Fruit fly (Drosophila melanogaster) Kc167 (cell line): ENCODE data around the gene CG14810.

Source experiments
- Myc ChIP-seq: fragments of >200 bp; optimal IDR thresholded peaks from 2 replicates; lab custom pipeline; 2017; ENCODE audit warnings: missing external identifiers
- Sin3A ChIP-seq: fragments of >200 bp; optimal IDR thresholded peaks from 2 replicates; lab custom pipeline; 2018; ENCODE audit warnings: missing external identifiers
- h ChIP-seq: fragments of >200 bp; optimal IDR thresholded peaks from 3 replicates; lab custom pipeline; 2018; ENCODE audit warnings: missing external identifiers
- insv ChIP-seq: fragments of >200 bp; optimal IDR thresholded peaks from 3 replicates; lab custom pipeline; 2018; ENCODE audit warnings: missing external identifiers
- psq ChIP-seq: fragments of >200 bp; optimal IDR thresholded peaks from 2 replicates; lab custom pipeline; 2017; ENCODE audit warnings: missing external identifiers
- ttk ChIP-seq: sonication (Bioruptor generic); optimal IDR thresholded peaks from 2 replicates; lab custom pipeline; 2017; ENCODE audit warnings: missing external identifiers

CG14810 gene

DNA sequence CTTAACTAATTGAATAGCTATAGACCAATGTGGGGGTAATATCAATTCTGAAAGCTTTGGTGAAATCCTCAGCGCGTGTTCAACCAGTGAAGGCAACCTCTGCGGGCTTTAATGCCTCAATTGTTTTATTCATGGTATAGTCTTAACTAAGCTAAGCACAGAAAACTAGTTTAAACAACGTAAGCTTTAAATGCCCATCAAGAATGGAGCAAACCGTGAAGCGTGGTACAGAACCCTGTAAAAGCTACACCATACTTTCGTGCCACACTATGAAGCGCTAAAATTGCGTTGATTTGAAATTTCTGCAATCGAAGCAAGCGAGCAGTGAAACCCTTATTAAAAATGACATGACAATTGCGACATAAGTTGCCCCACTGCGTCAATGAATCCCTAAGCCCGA is 898 bp upstream of the CG14810 start:
- TF ChIP-seq Sin3A (lab: Kevin White, UChicago) (no peak), psq (lab: Kevin White, UChicago) (no peak), h (lab: Kevin White, UChicago) (no peak), Myc (lab: Kevin White, UChicago) (no peak), insv (lab: Kevin White, UChicago) (no peak), ttk (lab: Kevin White, UChicago) (no peak)

DNA sequence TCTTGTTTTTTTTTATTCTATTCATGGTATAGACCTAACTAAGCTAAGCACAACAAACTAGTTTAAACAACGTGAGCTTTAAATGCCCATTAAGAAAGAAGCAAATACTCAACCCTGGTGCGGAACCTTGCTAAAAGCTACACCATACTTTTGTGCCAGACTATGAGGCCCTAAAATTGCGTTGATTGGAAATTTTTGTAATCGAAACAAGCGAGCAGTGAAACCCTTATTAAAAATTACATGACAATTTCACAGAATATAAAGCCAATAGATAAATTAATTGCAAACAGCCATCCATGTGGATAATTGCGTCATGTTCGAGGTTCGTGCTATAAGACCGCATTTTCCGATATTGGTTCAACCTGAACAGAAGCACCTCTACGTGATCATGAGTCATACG is 1.1 kb downstream of the CG14810 start:
- TF ChIP-seq h (lab: Kevin White, UChicago) (no peak), insv (lab: Kevin White, UChicago) (no peak), Sin3A (lab: Kevin White, UChicago) (no peak), ttk (lab: Kevin White, UChicago) (no peak), Myc (lab: Kevin White, UChicago) (no peak), psq (lab: Kevin White, UChicago) (no peak)

DNA sequence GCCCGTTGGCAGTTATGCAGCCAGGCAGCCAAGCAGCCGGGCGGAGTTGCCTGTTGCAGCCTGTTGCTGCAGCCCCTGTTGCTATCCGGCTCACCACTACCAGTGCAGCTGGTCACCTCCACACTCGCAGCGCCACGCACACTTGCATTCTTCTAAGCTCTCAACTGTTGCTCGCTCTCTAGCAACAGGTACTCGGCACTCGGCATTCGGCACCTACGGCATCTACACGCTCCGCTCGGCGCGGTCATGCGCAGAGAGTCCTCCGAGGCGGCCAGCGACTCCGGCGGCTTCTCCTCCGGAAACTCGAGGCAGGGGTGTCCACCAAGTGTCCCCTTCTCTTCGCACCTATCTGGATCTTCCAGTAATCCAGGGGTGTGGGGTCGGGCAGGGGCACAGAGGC is 9.0 kb downstream of the CG14810 start:
- TF ChIP-seq Sin3A (lab: Kevin White, UChicago) (no peak), insv (lab: Kevin White, UChicago) (no peak), ttk (lab: Kevin White, UChicago) (no peak), psq (lab: Kevin White, UChicago) (no peak), Myc (lab: Kevin White, UChicago) (no peak), h (lab: Kevin White, UChicago) (no peak)

DNA sequence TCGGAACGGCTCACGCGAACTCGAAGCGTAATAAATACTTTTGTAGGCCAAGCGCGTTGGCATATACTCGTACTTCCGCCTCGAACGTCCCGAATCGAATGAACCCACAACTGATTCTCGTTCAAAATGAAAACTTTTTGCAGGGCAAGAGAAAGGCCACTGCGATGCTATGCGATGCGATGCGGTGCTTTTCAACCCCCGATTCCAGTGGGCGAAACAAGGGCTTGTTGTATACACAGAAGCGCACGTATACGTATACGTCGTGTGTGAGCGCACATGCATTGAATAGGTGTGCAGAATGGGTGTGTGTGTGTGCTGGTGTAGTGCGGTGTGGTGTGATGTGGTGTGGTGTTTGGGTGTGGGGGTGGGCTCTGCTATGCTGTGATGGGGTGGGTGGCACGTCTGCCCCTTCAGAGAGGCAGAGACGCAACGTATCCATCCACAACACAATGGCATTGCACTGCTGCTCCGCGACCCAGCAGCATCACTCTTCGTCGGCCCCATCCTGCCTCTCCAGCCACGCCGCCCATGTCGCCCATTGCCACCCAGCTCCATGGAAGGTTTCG is 26.3 kb downstream of the CG14810 start:
- TF ChIP-seq Myc (lab: Kevin White, UChicago) (no peak), psq (lab: Kevin White, UChicago) (no peak), ttk (lab: Kevin White, UChicago) (no peak), insv (lab: Kevin White, UChicago) (no peak), h (lab: Kevin White, UChicago) (no peak), Sin3A (lab: Kevin White, UChicago) (no peak)

DNA sequence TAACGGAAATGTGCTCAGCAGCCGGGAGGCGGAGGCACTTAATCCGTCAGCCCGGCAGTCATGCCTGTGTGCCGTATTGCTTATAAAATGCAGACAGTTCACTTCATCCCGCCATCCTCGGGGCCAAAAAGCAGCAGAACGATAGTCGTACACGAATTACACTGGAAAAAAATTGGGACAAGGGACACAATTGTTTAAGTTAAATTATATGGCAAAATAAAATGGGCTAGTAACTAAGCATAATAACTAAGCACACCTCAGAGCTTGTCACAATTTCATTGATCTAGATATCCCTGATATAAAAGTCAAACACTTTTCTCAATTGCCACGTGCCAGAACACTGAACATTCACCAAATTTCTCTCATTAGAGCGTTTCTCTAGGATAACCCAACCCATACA is 30.9 kb downstream of the CG14810 start, which contains the start of gene CG32806:
Gene CG32806 (plus strand): TSS at position 301 of the 400 bp plus-strand sequence.
- TF ChIP-seq Myc (lab: Kevin White, UChicago) = no peak
- TF ChIP-seq psq (lab: Kevin White, UChicago) = no peak
- no peak for TF ChIP-seq ttk (lab: Kevin White, UChicago)
- no peak for TF ChIP-seq h (lab: Kevin White, UChicago)
- TF ChIP-seq insv (lab: Kevin White, UChicago) = no peak
- TF ChIP-seq Sin3A (lab: Kevin White, UChicago) = no peak

DNA sequence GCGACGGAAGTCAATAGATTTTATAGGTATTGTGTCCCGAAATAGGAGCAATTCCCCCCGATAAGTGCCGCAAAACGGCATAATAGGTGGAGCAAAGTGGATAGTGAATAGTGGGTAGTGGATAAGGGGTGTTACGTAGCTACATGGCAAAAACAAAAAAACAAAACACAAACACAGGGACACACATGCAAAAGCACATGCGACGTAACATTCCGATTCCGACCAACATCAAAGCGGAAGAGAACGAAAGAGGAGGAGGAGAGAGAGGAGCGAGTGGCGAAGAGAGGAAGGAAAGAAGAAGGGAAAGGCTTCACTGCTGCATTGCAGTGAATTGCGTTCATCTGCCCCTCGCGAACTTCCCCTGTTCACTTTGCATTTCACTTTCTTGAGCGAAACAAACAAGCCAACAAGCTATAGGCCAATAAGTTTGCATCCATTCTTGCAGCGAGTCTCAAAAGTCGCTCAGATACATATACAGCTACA is 45.8 kb downstream of the CG14810 start:
- no peak for TF ChIP-seq ttk (lab: Kevin White, UChicago)
- no peak for TF ChIP-seq Sin3A (lab: Kevin White, UChicago)
- TF ChIP-seq Myc (lab: Kevin White, UChicago) = no peak
- no peak for TF ChIP-seq psq (lab: Kevin White, UChicago)
- no peak for TF ChIP-seq insv (lab: Kevin White, UChicago)
- TF ChIP-seq h (lab: Kevin White, UChicago) = no peak

DNA sequence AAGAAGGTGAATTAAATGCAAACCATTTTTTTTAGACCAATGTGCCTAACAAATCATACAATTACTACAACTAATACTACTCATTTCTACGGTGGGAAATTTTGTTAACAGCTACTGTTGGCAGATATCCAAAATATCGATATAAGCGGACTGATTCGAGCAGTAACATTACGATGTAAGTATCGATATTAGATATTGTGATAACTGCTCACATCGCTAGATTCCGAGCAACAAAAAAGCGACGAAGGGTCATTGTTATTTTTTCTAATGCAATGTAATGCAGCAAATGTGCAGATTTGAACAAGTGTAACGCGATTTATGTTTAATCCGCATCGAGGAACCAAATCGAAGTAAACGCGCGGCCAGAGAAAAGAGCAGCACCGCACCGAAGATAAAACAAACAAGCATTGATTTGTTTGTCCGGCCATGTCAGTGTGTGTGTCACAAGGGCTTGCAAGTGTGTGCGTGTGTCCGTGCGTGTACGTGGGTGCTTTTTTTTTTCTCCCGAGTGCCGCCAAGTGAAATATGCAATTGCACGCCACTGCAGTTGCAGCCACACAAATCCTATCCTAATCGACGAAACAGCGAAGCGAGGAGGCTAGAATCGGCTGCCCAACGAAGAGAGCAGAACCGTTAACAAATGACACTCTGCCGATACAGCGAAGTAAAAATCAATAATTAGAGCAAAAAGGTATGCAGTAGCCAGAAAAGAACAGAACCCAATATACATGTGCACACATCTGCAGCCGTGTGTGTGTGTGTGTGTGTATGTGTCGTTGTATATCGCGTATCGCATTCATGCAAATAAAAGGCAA is 46.4 kb downstream of the CG14810 start, which contains the start of the genes prage and Adar:
Gene prage (plus strand): TSS at position 188 of the 815 bp plus-strand sequence.
Gene Adar (plus strand): TSS at position 194 of the 815 bp plus-strand sequence.
- TF ChIP-seq insv (lab: Kevin White, UChicago) (no peak), h (lab: Kevin White, UChicago) (no peak), psq (lab: Kevin White, UChicago) (no peak), Sin3A (lab: Kevin White, UChicago) (no peak), ttk (lab: Kevin White, UChicago) (no peak), Myc (lab: Kevin White, UChicago) (no peak)

DNA sequence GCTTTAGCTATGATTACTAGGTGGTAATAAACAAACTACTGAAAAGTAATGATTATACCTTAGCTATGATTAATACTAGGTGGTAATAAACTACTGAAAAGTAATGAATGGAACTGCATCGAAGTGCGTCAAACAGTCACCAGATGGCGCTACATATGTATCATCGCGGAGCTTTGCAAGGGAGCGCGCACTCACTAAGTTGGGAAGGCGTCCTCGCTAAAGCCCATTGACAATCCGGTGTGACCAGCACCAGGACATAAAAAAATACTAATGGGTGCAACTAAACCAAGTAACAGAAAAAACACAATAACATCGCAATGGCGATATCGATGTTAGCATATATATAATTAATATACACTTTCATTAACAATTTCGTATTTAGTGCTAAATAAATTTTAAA is 47.5 kb downstream of the CG14810 start:
- TF ChIP-seq Sin3A (lab: Kevin White, UChicago) (no peak), psq (lab: Kevin White, UChicago) (no peak), Myc (lab: Kevin White, UChicago) (no peak), insv (lab: Kevin White, UChicago) (no peak), ttk (lab: Kevin White, UChicago) (no peak), h (lab: Kevin White, UChicago) (no peak)
